Worm (Caenorhabditis elegans) whole organism, midembryonic: ENCODE results near the gene hpl-1.

ENCODE experiments used
- T22C8.4 ChIP-seq: fragments of 200-800 bp; sonication (Bioruptor generic); IDR thresholded peaks from 2 replicates; pipeline ENCODE4 v1.3.6; 2022; ENCODE audit warnings: missing genetic modification characterization, missing compliant biosample characterization
- tab-1 ChIP-seq: fragments of 200-800 bp; sonication (Bioruptor generic); IDR thresholded peaks from 2 replicates; pipeline ENCODE4 v1.3.6; 2022; ENCODE audit warnings: missing genetic modification characterization, missing compliant biosample characterization
- ztf-29 ChIP-seq: fragments of 200-800 bp; sonication (Bioruptor generic); IDR thresholded peaks from 2 replicates; pipeline ENCODE4 v1.3.6; 2022; ENCODE audit warnings: missing genetic modification reagents, missing genetic modification characterization, missing compliant biosample characterization

- no peak for TF ChIP-seq tab-1 (GFP tag; lab: Robert Waterston, UW)
- TF ChIP-seq T22C8.4 (GFP tag; lab: Robert Waterston, UW): no peak
- TF ChIP-seq ztf-29 (GFP tag; lab: Robert Waterston, UW): no peak
Measured at ce11 chrX:13238197-13238596, 7.0 kb upstream of the hpl-1 start, which contains the start of gene K08H2.4.
